Worm (Caenorhabditis elegans) whole organism, young adult: ENCODE measurements around the gene F40F8.3.

Experiments
- B0019.2 ChIP-seq: fragments of 200-800 bp; sonication (Bioruptor generic); conservative IDR thresholded peaks from 2 replicates; pipeline ENCODE4 v1.3.6; 2022; ENCODE audit warnings: missing genetic modification reagents, missing genetic modification characterization, missing compliant biosample characterization
- B0261.1 ChIP-seq: sonication (generic microtip); optimal IDR thresholded peaks from 2 replicates; lab custom pipeline; 2016; ENCODE audit warnings: mild to moderate bottlenecking, missing genetic modification characterization, moderate library complexity, missing compliant biosample characterization
- B0336.3 ChIP-seq: fragments of 200-800 bp; sonication (Bioruptor generic); IDR thresholded peaks from 2 replicates; pipeline ENCODE4 v1.3.6; 2022; ENCODE audit warnings: missing genetic modification characterization, missing compliant biosample characterization
- D2030.7 ChIP-seq: fragments of 200-800 bp; sonication (Bioruptor generic); IDR thresholded peaks from 2 replicates; pipeline ENCODE4 v1.3.6; 2022; ENCODE audit warnings: missing genetic modification reagents, missing genetic modification characterization, missing compliant biosample characterization
- F22D6.2 ChIP-seq: sonication (generic microtip); optimal IDR thresholded peaks from 2 replicates; lab custom pipeline; 2016; ENCODE audit warnings: mild to moderate bottlenecking, missing genetic modification characterization, missing compliant biosample characterization
- F23B12.7 ChIP-seq: sonication (generic microtip); optimal IDR thresholded peaks from 2 replicates; lab custom pipeline; 2017; ENCODE audit warnings: missing genetic modification characterization, mild to moderate bottlenecking, missing compliant biosample characterization, antibody characterized with exemption, moderate library complexity; ENCODE audit not compliant: insufficient read depth
- F57A8.1 ChIP-seq: fragments of 200-800 bp; sonication (Bioruptor generic); optimal IDR thresholded peaks from 2 replicates; lab custom pipeline; 2018; ENCODE audit warnings: mild to moderate bottlenecking, missing genetic modification characterization, moderate library complexity, missing compliant biosample characterization
- T07F8.4 ChIP-seq: sonication (generic microtip); optimal IDR thresholded peaks from 2 replicates; lab custom pipeline; 2016; ENCODE audit warnings: mild to moderate bottlenecking, missing genetic modification characterization, moderate library complexity, missing compliant biosample characterization
- Y67H2A.10 ChIP-seq: fragments of 200-800 bp; sonication (Bioruptor generic); conservative IDR thresholded peaks from 2 replicates; pipeline ENCODE4 v1.3.6; 2022; ENCODE audit warnings: missing genetic modification reagents, missing genetic modification characterization, missing compliant biosample characterization
- Y79H2A.3 ChIP-seq: fragments of 200-800 bp; sonication (Bioruptor generic); conservative IDR thresholded peaks from 2 replicates; pipeline ENCODE4 v1.3.6; 2022; ENCODE audit warnings: missing genetic modification reagents, missing genetic modification characterization, missing compliant biosample characterization
- atf-7 ChIP-seq: sonication (generic microtip); optimal IDR thresholded peaks from 2 replicates; lab custom pipeline; 2017; ENCODE audit warnings: mild to moderate bottlenecking, missing genetic modification characterization, missing compliant biosample characterization
- athp-1 ChIP-seq: sonication (generic microtip); optimal IDR thresholded peaks from 2 replicates; lab custom pipeline; 2017; ENCODE audit warnings: mild to moderate bottlenecking, missing genetic modification characterization, missing compliant biosample characterization
- attf-6 ChIP-seq: fragments of 200-800 bp; sonication (Bioruptor generic); IDR thresholded peaks from 2 replicates; pipeline ENCODE4 v1.3.6; 2022; ENCODE audit warnings: missing genetic modification reagents, missing genetic modification characterization, missing compliant biosample characterization
- bed-1 ChIP-seq: fragments of 200-800 bp; sonication (Bioruptor generic); IDR thresholded peaks from 2 replicates; pipeline ENCODE4 v1.3.6; 2022; ENCODE audit warnings: missing genetic modification reagents, missing genetic modification characterization, missing compliant biosample characterization
- cebp-2 ChIP-seq: fragments of 200-800 bp; sonication (Bioruptor generic); IDR thresholded peaks from 2 replicates; pipeline ENCODE4 v1.3.6; 2022; ENCODE audit warnings: missing genetic modification characterization, missing compliant biosample characterization
- ceh-100 ChIP-seq: fragments of 200-800 bp; sonication (Bioruptor generic); IDR thresholded peaks from 2 replicates; pipeline ENCODE4 v1.3.6; 2022; ENCODE audit warnings: missing genetic modification reagents, missing genetic modification characterization, missing compliant biosample characterization
- ceh-58 ChIP-seq: fragments of 200-800 bp; sonication (Bioruptor generic); IDR thresholded peaks from 2 replicates; pipeline ENCODE4 v1.3.6; 2022; ENCODE audit warnings: missing genetic modification characterization, missing compliant biosample characterization
- chd-7 ChIP-seq: sonication (generic microtip); optimal IDR thresholded peaks from 2 replicates; lab custom pipeline; 2016; ENCODE audit warnings: mild to moderate bottlenecking, missing genetic modification characterization, moderate library complexity, missing compliant biosample characterization
- die-1 ChIP-seq: sonication (generic microtip); optimal IDR thresholded peaks from 2 replicates; lab custom pipeline; 2016; ENCODE audit warnings: missing genotype, mild to moderate bottlenecking, missing genetic modification characterization, missing compliant biosample characterization
- dpff-1 ChIP-seq: sonication (generic microtip); optimal IDR thresholded peaks from 2 replicates; lab custom pipeline; 2017; ENCODE audit warnings: mild to moderate bottlenecking, missing genetic modification characterization, missing compliant biosample characterization
- ekl-4 ChIP-seq: fragments of 200-800 bp; sonication (Bioruptor generic); IDR thresholded peaks from 2 replicates; pipeline ENCODE4 v1.3.6; 2022; ENCODE audit warnings: missing genetic modification reagents, missing genetic modification characterization, missing compliant biosample characterization
- ets-4 ChIP-seq: fragments of 200-800 bp; sonication (Bioruptor generic); optimal IDR thresholded peaks from 2 replicates; lab custom pipeline; 2018; ENCODE audit warnings: mild to moderate bottlenecking, missing genetic modification characterization, missing compliant biosample characterization
- hlh-12 ChIP-seq: sonication (generic microtip); optimal IDR thresholded peaks from 2 replicates; lab custom pipeline; 2016; ENCODE audit warnings: missing genetic modification characterization, missing compliant biosample characterization
- hlh-26 ChIP-seq: fragments of 200-800 bp; sonication (Bioruptor generic); conservative IDR thresholded peaks from 2 replicates; pipeline ENCODE4 v1.3.6; 2022; ENCODE audit warnings: missing genetic modification reagents, missing genetic modification characterization, missing compliant biosample characterization
- hmg-20 ChIP-seq: fragments of 200-800 bp; sonication (Bioruptor generic); IDR thresholded peaks from 2 replicates; pipeline ENCODE4 v1.3.6; 2022; ENCODE audit warnings: missing genetic modification reagents, missing genetic modification characterization, missing compliant biosample characterization
- hrde-1 ChIP-seq: sonication (generic microtip); optimal IDR thresholded peaks from 2 replicates; lab custom pipeline; 2016; ENCODE audit warnings: missing genetic modification characterization, mild to moderate bottlenecking, missing compliant biosample characterization, moderate library complexity, missing genotype, missing genetic modification reagents, borderline replicate concordance
- hsf-1 ChIP-seq: fragments of 200-800 bp; sonication (Bioruptor generic); IDR thresholded peaks from 2 replicates; pipeline ENCODE4 v1.3.6; 2022; ENCODE audit warnings: missing genetic modification reagents, missing genetic modification characterization, missing compliant biosample characterization
- lin-40 ChIP-seq: sonication (generic microtip); optimal IDR thresholded peaks from 2 replicates; lab custom pipeline; 2016; ENCODE audit warnings: missing genetic modification characterization, mild to moderate bottlenecking, missing compliant biosample characterization, missing genotype, missing genetic modification reagents
- lsl-1 ChIP-seq: fragments of 200-800 bp; sonication (Bioruptor generic); optimal IDR thresholded peaks from 2 replicates; lab custom pipeline; 2018; ENCODE audit warnings: mild to moderate bottlenecking, missing genetic modification characterization, moderate library complexity, missing compliant biosample characterization
- madf-6 ChIP-seq: fragments of 200-800 bp; sonication (Bioruptor generic); IDR thresholded peaks from 2 replicates; pipeline ENCODE4 v1.3.6; 2022; ENCODE audit warnings: missing genetic modification reagents, missing genetic modification characterization, missing compliant biosample characterization
- mcd-1 ChIP-seq: fragments of 200-800 bp; sonication (Bioruptor generic); IDR thresholded peaks from 2 replicates; pipeline ENCODE4 v1.3.6; 2022; ENCODE audit warnings: missing genetic modification reagents, missing genetic modification characterization, missing compliant biosample characterization
- nfya-1 ChIP-seq: sonication (generic microtip); optimal IDR thresholded peaks from 2 replicates; lab custom pipeline; 2017; ENCODE audit warnings: antibody characterized with exemption, missing compliant biosample characterization, missing genetic modification characterization, borderline replicate concordance; ENCODE audit not compliant: insufficient read depth
- nfya-2 ChIP-seq: fragments of 200-800 bp; sonication (Bioruptor generic); IDR thresholded peaks from 2 replicates; pipeline ENCODE4 v1.3.6; 2022; ENCODE audit warnings: missing genetic modification reagents, missing genetic modification characterization, missing compliant biosample characterization
- pha-4 ChIP-seq: fragments of 150-350 bp; sonication (generic microtip); optimal IDR thresholded peaks from 2 replicates; lab custom pipeline; 2014; ENCODE audit warnings: missing biosample characterization, missing genetic modification reagents, missing genetic modification characterization
- sdz-38 ChIP-seq: sonication (generic microtip); optimal IDR thresholded peaks from 2 replicates; lab custom pipeline; 2016; ENCODE audit warnings: missing genotype, missing genetic modification characterization, missing compliant biosample characterization
- sea-2 ChIP-seq: fragments of 200-800 bp; sonication (Bioruptor generic); IDR thresholded peaks from 2 replicates; pipeline ENCODE4 v1.3.6; 2022; ENCODE audit warnings: missing genetic modification characterization, missing compliant biosample characterization
- snpc-3.4 ChIP-seq: sonication (generic microtip); optimal IDR thresholded peaks from 2 replicates; lab custom pipeline; 2017; ENCODE audit warnings: missing genetic modification characterization, mild to moderate bottlenecking, missing compliant biosample characterization, antibody characterized with exemption, moderate library complexity, missing genotype, missing genetic modification reagents
- sptf-2 ChIP-seq: fragments of 200-800 bp; sonication (Bioruptor generic); optimal IDR thresholded peaks from 2 replicates; lab custom pipeline; 2018; ENCODE audit warnings: mild to moderate bottlenecking, missing genetic modification characterization, missing compliant biosample characterization
- xnd-1 ChIP-seq: sonication (generic microtip); optimal IDR thresholded peaks from 2 replicates; lab custom pipeline; 2016; ENCODE audit warnings: missing genotype, missing genetic modification reagents, missing genetic modification characterization, missing compliant biosample characterization
- zim-3 ChIP-seq: sonication (generic microtip); optimal IDR thresholded peaks from 2 replicates; lab custom pipeline; 2017; ENCODE audit warnings: mild to moderate bottlenecking, missing genetic modification characterization, moderate library complexity, missing compliant biosample characterization
- ztf-18 ChIP-seq: sonication (generic microtip); optimal IDR thresholded peaks from 2 replicates; lab custom pipeline; 2016; ENCODE audit warnings: missing genotype, mild to moderate bottlenecking, missing genetic modification characterization, missing compliant biosample characterization
- ztf-22 ChIP-seq: fragments of 200-800 bp; sonication (Bioruptor generic); optimal IDR thresholded peaks from 2 replicates; lab custom pipeline; 2018; ENCODE audit warnings: mild to moderate bottlenecking, missing genetic modification characterization, moderate library complexity, missing compliant biosample characterization
- ztf-25 ChIP-seq: fragments of 200-800 bp; sonication (Bioruptor generic); IDR thresholded peaks from 2 replicates; pipeline ENCODE4 v1.3.6; 2022; ENCODE audit warnings: missing genetic modification reagents, missing genetic modification characterization, missing compliant biosample characterization
- ztf-26 ChIP-seq: sonication (generic microtip); optimal IDR thresholded peaks from 2 replicates; lab custom pipeline; 2017; ENCODE audit warnings: missing genetic modification characterization, missing compliant biosample characterization
- ztf-28 ChIP-seq: fragments of 200-800 bp; sonication (Bioruptor generic); IDR thresholded peaks from 2 replicates; pipeline ENCODE4 v1.3.6; 2022; ENCODE audit warnings: missing genetic modification reagents, missing genetic modification characterization, missing compliant biosample characterization
- ztf-6 ChIP-seq: fragments of 200-800 bp; sonication (Bioruptor generic); IDR thresholded peaks from 2 replicates; pipeline ENCODE4 v1.3.6; 2022; ENCODE audit warnings: missing genetic modification reagents, missing genetic modification characterization, missing compliant biosample characterization

F40F8.3 gene

DNA sequence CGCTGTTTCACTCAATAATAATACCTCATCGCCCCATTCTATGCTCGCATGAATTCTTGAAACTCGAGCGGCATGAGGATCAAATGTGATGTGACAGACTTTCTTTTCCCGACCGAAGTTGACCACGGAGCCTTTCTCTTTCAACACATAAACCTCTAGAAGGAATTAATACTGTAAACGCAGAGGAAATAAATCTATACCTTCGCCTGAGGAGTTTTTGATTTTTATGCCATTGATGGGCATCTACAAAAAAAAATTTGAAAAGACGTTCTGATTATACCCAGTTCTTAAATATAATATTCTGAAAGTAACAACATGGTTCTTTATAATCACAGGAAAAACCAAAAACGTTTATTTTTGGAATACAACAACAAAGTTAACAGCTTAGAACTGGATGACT lies 32.9 kb upstream of the F40F8.3 start, which contains the start of gene nbs-1 (continued):
- peak; percentile 59; the same call in 1 of the 2 replicates for TF ChIP-seq attf-6
- no peak for TF ChIP-seq sdz-38 (tag; lab: Kevin White, UChicago)
- TF ChIP-seq lsl-1 (GFP tag; lab: Kevin White, UChicago): peak; percentile 39
- TF ChIP-seq nfya-2 (GFP tag; lab: Robert Waterston, UW): no peak
- no peak for TF ChIP-seq dpff-1 (tag; lab: Kevin White, UChicago)
- TF ChIP-seq madf-6 (GFP tag; lab: Robert Waterston, UW): peak; percentile 59
- TF ChIP-seq hmg-20 (GFP tag; lab: Robert Waterston, UW): no peak
- no peak for TF ChIP-seq T07F8.4 (tag; lab: Kevin White, UChicago)
- peak; percentile 28 for TF ChIP-seq chd-7 (tag; lab: Kevin White, UChicago)
- TF ChIP-seq ceh-100 (GFP tag; lab: Robert Waterston, UW): peak; percentile 24; the same call in 1 of the 2 replicates
- TF ChIP-seq athp-1 (tag; lab: Kevin White, UChicago): peak; percentile 12
- peak; percentile 73 for TF ChIP-seq hsf-1
- TF ChIP-seq ekl-4 (GFP tag; lab: Robert Waterston, UW): peak; percentile 75

DNA sequence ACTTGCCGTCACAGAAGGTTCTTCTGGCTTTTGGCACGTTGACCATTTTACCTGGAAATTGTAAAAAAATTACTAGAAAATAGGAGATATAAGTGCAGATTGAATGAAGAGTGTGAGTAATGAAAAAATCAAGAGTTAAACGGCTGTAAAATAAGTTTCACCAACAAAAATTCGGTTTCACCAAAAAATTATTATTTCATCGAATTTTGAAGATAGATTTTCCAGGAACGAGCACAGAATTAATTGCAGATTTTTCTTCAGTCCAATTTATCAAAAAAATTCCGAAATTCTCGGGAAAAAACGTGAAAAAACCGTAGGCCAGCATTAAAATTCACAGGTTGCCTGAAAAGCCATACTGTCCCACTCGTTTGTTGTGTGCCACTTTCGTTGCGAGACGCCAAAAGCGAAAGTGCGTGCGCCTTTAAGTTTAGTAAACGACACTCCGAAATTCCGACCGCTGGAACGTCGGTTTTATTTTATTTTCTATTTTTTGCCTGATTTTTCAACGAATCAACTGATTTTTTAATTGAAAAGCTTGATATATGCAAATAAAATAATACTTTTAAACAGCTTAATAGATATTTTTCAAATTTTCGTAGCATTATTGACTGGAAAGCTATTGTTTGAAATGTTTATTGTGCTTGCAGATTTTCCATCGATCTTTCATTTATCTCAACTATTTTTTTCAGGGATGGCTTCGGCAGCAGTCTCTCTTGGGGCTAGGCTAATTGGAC lies 31.8 kb upstream of the F40F8.3 start, which contains the start of the genes rpl-36.A and nuo-1:
Gene rpl-36.A, minus strand, starts transcription at position 51 of the 734 bp plus-strand sequence.
Gene nuo-1, plus strand, starts transcription at position 684 of the 734 bp plus-strand sequence.
- TF ChIP-seq lsl-1 (GFP tag; lab: Kevin White, UChicago) (peak; percentile 89), sptf-2 (no peak), F57A8.1 (no peak), die-1 (tag; lab: Kevin White, UChicago) (no peak), pha-4 (tag; lab: Kevin White, UChicago) (peak; percentile 64), F22D6.2 (tag; lab: Kevin White, UChicago) (no peak), ztf-26 (tag; lab: Kevin White, UChicago) (no peak), hlh-12 (tag; lab: Kevin White, UChicago) (no peak), sea-2 (GFP tag; lab: Robert Waterston, UW) (no peak), lin-40 (tag; lab: Kevin White, UChicago) (peak; percentile 27), mcd-1 (GFP tag; lab: Robert Waterston, UW) (peak; percentile 70), ztf-22 (GFP tag; lab: Kevin White, UChicago) (no peak), D2030.7 (GFP tag; lab: Robert Waterston, UW) (peak; percentile 71), xnd-1 (tag; lab: Kevin White, UChicago) (no peak), ets-4 (GFP tag; lab: Kevin White, UChicago) (no peak), ztf-18 (tag; lab: Kevin White, UChicago) (peak; percentile 32), F23B12.7 (tag; lab: Kevin White, UChicago) (peak; percentile 91), attf-6 (no peak), T07F8.4 (tag; lab: Kevin White, UChicago) (no peak), Y79H2A.3 (GFP tag; lab: Robert Waterston, UW) (no peak), B0019.2 (peak; percentile 57), ztf-6 (GFP tag; lab: Robert Waterston, UW) (no peak), ztf-28 (no peak), bed-1 (GFP tag; lab: Robert Waterston, UW) (no peak), snpc-3.4 (tag; lab: Kevin White, UChicago) (peak; percentile 60), ceh-58 (GFP tag; lab: Robert Waterston, UW) (no peak), ztf-25 (GFP tag; lab: Robert Waterston, UW) (no peak), hrde-1 (no peak), hlh-26 (GFP tag; lab: Robert Waterston, UW) (no peak), B0261.1 (tag; lab: Kevin White, UChicago) (no peak), nfya-1 (no peak), Y67H2A.10 (GFP tag; lab: Robert Waterston, UW) (no peak), madf-6 (GFP tag; lab: Robert Waterston, UW) (peak; percentile 70), zim-3 (tag; lab: Kevin White, UChicago) (no peak), B0336.3 (no peak), atf-7 (tag; lab: Kevin White, UChicago) (no peak), hsf-1 (no peak), cebp-2 (GFP tag; lab: Robert Waterston, UW) (no peak)
